Fruit fly (Drosophila melanogaster) whole organism, wandering third instar larva: Measurements from ENCODE around the gene eya.

Source experiments
- CG9705 ChIP-seq: fragments of 200-800 bp; sonication (Bioruptor generic); optimal IDR thresholded peaks from 2 replicates; lab custom pipeline; 2018; ENCODE audit warnings: missing biosample characterization, mild to moderate bottlenecking, missing genetic modification characterization
- CrebA ChIP-seq: fragments of 200-800 bp; sonication (Bioruptor generic); optimal IDR thresholded peaks from 2 replicates; lab custom pipeline; 2016; ENCODE audit warnings: missing biosample characterization, mild to moderate bottlenecking, missing genetic modification characterization, borderline replicate concordance
- Hr78 ChIP-seq: fragments of >200 bp; optimal IDR thresholded peaks from 2 replicates; lab custom pipeline; 2017; ENCODE audit warnings: missing biosample characterization, missing genetic modification characterization
- foxo ChIP-seq, 2 experiments: fragments of 200-800 bp; sonication (Bioruptor generic); optimal IDR thresholded peaks; 2 replicates in 1 of 2; 3 replicates in 1 of 2; lab custom pipeline; 2016 to 2017; ENCODE audit warnings: missing biosample characterization in 2 of 2, missing genetic modification characterization in 2 of 2
- pan ChIP-seq: fragments of >200 bp; optimal IDR thresholded peaks from 2 replicates; lab custom pipeline; 2017
- usp ChIP-seq: fragments of >200 bp; optimal IDR thresholded peaks from 2 replicates; lab custom pipeline; 2017; ENCODE audit warnings: missing biosample characterization, missing genetic modification characterization

- no peak for TF ChIP-seq CG9705 (GFP tag; lab: Kevin White, UChicago)
- peak; percentile 6 to 18 for TF ChIP-seq foxo (GFP tag; optimal IDR thresholded peaks at IDR 0.05; lab: Kevin White, UChicago)
- no peak for TF ChIP-seq usp (GFP tag; lab: Kevin White, UChicago)
- no peak for TF ChIP-seq pan (lab: Kevin White, UChicago)
- no peak for TF ChIP-seq Hr78 (GFP tag; lab: Kevin White, UChicago)
- TF ChIP-seq CrebA: peak; percentile 98
Measured at dm6 chr2L:6479226-6479906, 67.4 kb downstream of the eya start.
